Worm (Caenorhabditis elegans) whole organism, L1 larva: ENCODE results near the gene mes-2.

Experiments
- C04F5.9 ChIP-seq: sonication (generic microtip); optimal IDR thresholded peaks from 2 replicates; lab custom pipeline; 2016; ENCODE audit warnings: missing genetic modification characterization, missing compliant biosample characterization
- C16A3.4 ChIP-seq: fragments of 150-350 bp; optimal IDR thresholded peaks from 2 replicates; lab custom pipeline; 2014; ENCODE audit warnings: missing biosample characterization, missing genetic modification characterization
- C34B4.2 ChIP-seq: sonication (generic microtip); optimal IDR thresholded peaks from 2 replicates; lab custom pipeline; 2017; ENCODE audit warnings: mild to moderate bottlenecking, missing genetic modification characterization, missing compliant biosample characterization
- aha-1 ChIP-seq: fragments of 150-350 bp; optimal IDR thresholded peaks from 2 replicates; lab custom pipeline; 2014; ENCODE audit warnings: missing biosample characterization, missing genetic modification characterization
- alr-1 ChIP-seq: fragments of 200-800 bp; sonication (Bioruptor generic); optimal IDR thresholded peaks from 2 replicates; lab custom pipeline; 2018; ENCODE audit warnings: borderline replicate concordance, mild to moderate bottlenecking, missing genetic modification characterization, missing compliant biosample characterization
- blmp-1 ChIP-seq: fragments of 150-350 bp; optimal IDR thresholded peaks from 2 replicates; lab custom pipeline; 2014; ENCODE audit warnings: missing biosample characterization, missing genetic modification characterization
- ceh-63 ChIP-seq: fragments of 200-800 bp; sonication (Bioruptor generic); optimal IDR thresholded peaks from 2 replicates; lab custom pipeline; 2018; ENCODE audit warnings: mild to moderate bottlenecking, missing genetic modification characterization, missing compliant biosample characterization
- ceh-8 ChIP-seq: fragments of 200-800 bp; sonication (Bioruptor generic); optimal IDR thresholded peaks from 2 replicates; lab custom pipeline; 2018; ENCODE audit warnings: mild to moderate bottlenecking, missing genetic modification characterization, moderate library complexity, missing compliant biosample characterization
- ceh-90 ChIP-seq: sonication (generic microtip); optimal IDR thresholded peaks from 2 replicates; lab custom pipeline; 2016; ENCODE audit warnings: missing genetic modification characterization, missing compliant biosample characterization
- dpl-1 ChIP-seq, 3 experiments: fragments of 150-350 bp in 2 of 3; sonication (generic microtip) in 1 of 3; optimal IDR thresholded peaks; 2 replicates each; lab custom pipeline; 2014 to 2017; ENCODE audit warnings: missing biosample characterization in 3 of 3, missing genetic modification characterization in 3 of 3, missing genetic modification reagents in 3 of 3
- efl-1 ChIP-seq, 4 experiments: fragments of 150-350 bp; optimal IDR thresholded peaks in 3 of 4; peaks in 1 of 4; 1 replicate in 1 of 4; 2 replicates in 3 of 4; lab custom pipeline; 2014; ENCODE audit warnings: missing biosample characterization in 2 of 4, missing genetic modification characterization in 2 of 4, missing genetic modification reagents in 2 of 4
- egl-13 ChIP-seq: sonication (generic microtip); optimal IDR thresholded peaks from 2 replicates; lab custom pipeline; 2016; ENCODE audit warnings: missing genotype, missing genetic modification reagents, missing genetic modification characterization, missing compliant biosample characterization
- egl-27 ChIP-seq, 2 experiments: fragments of 150-350 bp in 1 of 2; sonication (generic microtip); optimal IDR thresholded peaks; 3 replicates each; lab custom pipeline; 2017 to 2018; ENCODE audit warnings: missing biosample characterization in 2 of 2, missing genetic modification characterization in 2 of 2, missing genetic modification reagents in 2 of 2
- elt-2 ChIP-seq: sonication (generic microtip); optimal IDR thresholded peaks from 2 replicates; lab custom pipeline; 2016; ENCODE audit warnings: missing genetic modification characterization, mild to moderate bottlenecking, inconsistent platforms, missing compliant biosample characterization, missing genetic modification reagents
- fkh-10 ChIP-seq: sonication (generic microtip); optimal IDR thresholded peaks from 2 replicates; lab custom pipeline; 2017; ENCODE audit warnings: missing biosample characterization, missing genetic modification reagents, missing genetic modification characterization
- fos-1 ChIP-seq: fragments of 150-350 bp; optimal IDR thresholded peaks from 2 replicates; lab custom pipeline; 2014; ENCODE audit warnings: missing biosample characterization, missing genetic modification characterization
- hlh-17 ChIP-seq: fragments of 200-800 bp; sonication (Bioruptor generic); optimal IDR thresholded peaks from 2 replicates; lab custom pipeline; 2018; ENCODE audit warnings: missing genetic modification characterization, mild to moderate bottlenecking, missing compliant biosample characterization, moderate library complexity, borderline replicate concordance
- hlh-4 ChIP-seq: sonication (generic microtip); optimal IDR thresholded peaks from 2 replicates; lab custom pipeline; 2016; ENCODE audit warnings: mild to moderate bottlenecking, missing genetic modification characterization, missing compliant biosample characterization
- hpl-2 ChIP-seq: fragments of 150-350 bp; optimal IDR thresholded peaks from 2 replicates; lab custom pipeline; 2014; ENCODE audit warnings: missing biosample characterization, missing genetic modification reagents, missing genetic modification characterization
- irx-1 ChIP-seq: sonication (generic microtip); optimal IDR thresholded peaks from 2 replicates; lab custom pipeline; 2016; ENCODE audit warnings: missing genetic modification characterization, missing compliant biosample characterization
- isw-1 ChIP-seq: fragments of 200-800 bp; sonication (Bioruptor generic); IDR thresholded peaks from 2 replicates; pipeline ENCODE4 v1.3.6; 2022; ENCODE audit warnings: missing genetic modification characterization, missing compliant biosample characterization
- lin-13 ChIP-seq: fragments of 150-350 bp; optimal IDR thresholded peaks from 2 replicates; lab custom pipeline; 2014; ENCODE audit warnings: missing biosample characterization, missing genetic modification reagents, missing genetic modification characterization
- lin-14 ChIP-seq: fragments of 200-800 bp; sonication (Bioruptor generic); optimal IDR thresholded peaks from 2 replicates; lab custom pipeline; 2018; ENCODE audit warnings: mild to moderate bottlenecking, missing genetic modification characterization, moderate library complexity, missing compliant biosample characterization
- lin-35 ChIP-seq, 2 experiments: fragments of 150-350 bp; optimal IDR thresholded peaks; 2 replicates each; lab custom pipeline; 2014; ENCODE audit warnings: missing biosample characterization in 2 of 2, missing genetic modification characterization in 2 of 2, missing genetic modification reagents in 2 of 2
- lin-39 ChIP-seq: fragments of 150-350 bp; optimal IDR thresholded peaks from 2 replicates; lab custom pipeline; 2014; ENCODE audit warnings: missing biosample characterization, missing genetic modification reagents, missing genetic modification characterization
- lsy-2 ChIP-seq, 2 experiments: fragments of 150-350 bp; optimal IDR thresholded peaks; 2 replicates each; lab custom pipeline; 2014; ENCODE audit warnings: missing biosample characterization in 2 of 2, missing genetic modification characterization in 2 of 2
- mdl-1 ChIP-seq, 2 experiments: fragments of 150-350 bp; optimal IDR thresholded peaks; 2 replicates each; lab custom pipeline; 2014 to 2017; ENCODE audit warnings: missing biosample characterization in 2 of 2, missing genetic modification characterization in 2 of 2, inconsistent platforms in 1 of 2
- mef-2 ChIP-seq: fragments of 150-350 bp; optimal IDR thresholded peaks from 2 replicates; lab custom pipeline; 2014; ENCODE audit warnings: missing biosample characterization, missing genetic modification characterization
- nhr-11 ChIP-seq: fragments of 150-350 bp; optimal IDR thresholded peaks from 2 replicates; lab custom pipeline; 2014; ENCODE audit warnings: missing biosample characterization, missing genetic modification characterization
- nhr-12 ChIP-seq: sonication (generic microtip); optimal IDR thresholded peaks from 2 replicates; lab custom pipeline; 2017; ENCODE audit warnings: missing biosample characterization, missing genetic modification characterization
- nhr-237 ChIP-seq: fragments of 150-350 bp; optimal IDR thresholded peaks from 2 replicates; lab custom pipeline; 2014; ENCODE audit warnings: missing biosample characterization, missing genetic modification characterization
- nhr-28 ChIP-seq: fragments of 150-350 bp; optimal IDR thresholded peaks from 2 replicates; lab custom pipeline; 2014; ENCODE audit warnings: missing biosample characterization, missing genetic modification characterization
- nhr-71 ChIP-seq: sonication (generic microtip); optimal IDR thresholded peaks from 2 replicates; lab custom pipeline; 2016; ENCODE audit warnings: mild to moderate bottlenecking, missing genetic modification characterization, moderate library complexity, missing compliant biosample characterization
- nhr-85 ChIP-seq: sonication (generic microtip); peaks from one replicate; lab custom pipeline; 2016; ENCODE audit warnings: missing genetic modification characterization, inconsistent platforms, missing compliant biosample characterization
- nhr-90 ChIP-seq: sonication (generic microtip); optimal IDR thresholded peaks from 2 replicates; lab custom pipeline; 2016; ENCODE audit warnings: mild to moderate bottlenecking, missing genetic modification characterization, missing compliant biosample characterization; ENCODE audit not compliant: poor library complexity
- pag-3 ChIP-seq: sonication (generic microtip); optimal IDR thresholded peaks from 2 replicates; lab custom pipeline; 2017; ENCODE audit warnings: missing genetic modification characterization, mild to moderate bottlenecking, missing compliant biosample characterization, antibody characterized with exemption, borderline replicate concordance; ENCODE audit not compliant: insufficient read depth
- pqm-1 ChIP-seq: sonication (generic microtip); optimal IDR thresholded peaks from 3 replicates; lab custom pipeline; 2017; ENCODE audit warnings: missing biosample characterization, missing genetic modification characterization
- rnt-1 ChIP-seq: sonication (generic microtip); optimal IDR thresholded peaks from 2 replicates; lab custom pipeline; 2016; ENCODE audit warnings: mild to moderate bottlenecking, missing genetic modification characterization, moderate library complexity, missing compliant biosample characterization
- snpc-4 ChIP-seq: fragments of 150-350 bp; optimal IDR thresholded peaks from 2 replicates; lab custom pipeline; 2014; ENCODE audit warnings: missing biosample characterization, missing genetic modification characterization
- sup-37 ChIP-seq: fragments of 200-800 bp; sonication (Bioruptor generic); optimal IDR thresholded peaks from 2 replicates; lab custom pipeline; 2018; ENCODE audit warnings: mild to moderate bottlenecking, missing genetic modification characterization, missing compliant biosample characterization
- swsn-7 ChIP-seq: sonication (generic microtip); optimal IDR thresholded peaks from 2 replicates; lab custom pipeline; 2016; ENCODE audit warnings: missing genetic modification characterization, missing compliant biosample characterization
- tbx-2 ChIP-seq: sonication (generic microtip); optimal IDR thresholded peaks from 2 replicates; lab custom pipeline; 2016; ENCODE audit warnings: missing genetic modification characterization, missing compliant biosample characterization
- tlp-1 ChIP-seq: fragments of 150-350 bp; optimal IDR thresholded peaks from 2 replicates; lab custom pipeline; 2014; ENCODE audit warnings: missing biosample characterization, missing genetic modification characterization
- unc-130 ChIP-seq: fragments of 150-350 bp; optimal IDR thresholded peaks from 2 replicates; lab custom pipeline; 2017; ENCODE audit warnings: missing biosample characterization, missing genetic modification characterization, inconsistent platforms
- unc-30 ChIP-seq: sonication (generic microtip); optimal IDR thresholded peaks from 2 replicates; lab custom pipeline; 2017; ENCODE audit warnings: missing biosample characterization, missing genetic modification characterization
- unc-62 ChIP-seq: fragments of 150-350 bp; optimal IDR thresholded peaks from 2 replicates; lab custom pipeline; 2014; ENCODE audit warnings: missing biosample characterization, missing genetic modification reagents, missing genetic modification characterization
- unc-86 ChIP-seq: sonication (generic microtip); optimal IDR thresholded peaks from 2 replicates; lab custom pipeline; 2016; ENCODE audit warnings: missing genetic modification characterization, missing compliant biosample characterization
- vab-15 ChIP-seq: sonication (generic microtip); optimal IDR thresholded peaks from 2 replicates; lab custom pipeline; 2017; ENCODE audit warnings: missing genotype, mild to moderate bottlenecking, missing genetic modification characterization, missing compliant biosample characterization
- xbp-1 ChIP-seq: sonication (generic microtip); optimal IDR thresholded peaks from 2 replicates; lab custom pipeline; 2016; ENCODE audit warnings: missing genetic modification characterization, missing compliant biosample characterization

The mes-2 gene

ce11 chrII:14361719-14362118 lies 22.1 kb upstream of the mes-2 start, which contains the start of gene tebp-1:
Gene tebp-1 (plus strand): TSS chrII:14362019.
- TF ChIP-seq efl-1 (optimal IDR thresholded peaks at IDR 0.05; lab: Kevin White, UChicago) = no peak
- peak in 1 of 2 experiments; percentile 2 for TF ChIP-seq efl-1 (GFP tag; optimal IDR thresholded peaks at IDR 0.05 in 1 of 2; lab: Kevin White, UChicago)
- TF ChIP-seq egl-27 (tag; optimal IDR thresholded peaks at IDR 0.05; lab: Kevin White, UChicago) = no peak

- TF ChIP-seq ceh-63 (GFP tag; lab: Kevin White, UChicago) (no peak), irx-1 (tag; lab: Kevin White, UChicago) (no peak), lin-13 (GFP tag; lab: Kevin White, UChicago) (peak; percentile 49), swsn-7 (tag; lab: Kevin White, UChicago) (peak; percentile 45), tlp-1 (tag; lab: Kevin White, UChicago) (no peak), blmp-1 (tag; lab: Kevin White, UChicago) (no peak), C04F5.9 (no peak), lsy-2 (tag; optimal IDR thresholded peaks at IDR 0.05; lab: Kevin White, UChicago) (peak; percentile 61 to 86), dpl-1 (GFP tag; optimal IDR thresholded peaks at IDR 0.05; lab: Kevin White, UChicago) (peak; percentile 60 to 83 (median 72)), nhr-12 (no peak), sup-37 (GFP tag; lab: Kevin White, UChicago) (no peak), pag-3 (tag; lab: Kevin White, UChicago) (no peak), mdl-1 (tag; optimal IDR thresholded peaks at IDR 0.05; lab: Kevin White, UChicago) (no peak), fkh-10 (GFP tag; lab: Kevin White, UChicago) (peak; percentile 5), nhr-90 (tag; lab: Kevin White, UChicago) (no peak), unc-86 (tag; lab: Kevin White, UChicago) (peak; percentile 33), nhr-11 (tag; lab: Kevin White, UChicago) (no peak), nhr-71 (peak; percentile 73), nhr-237 (tag; lab: Kevin White, UChicago) (no peak), xbp-1 (tag; lab: Kevin White, UChicago) (peak; percentile 9), rnt-1 (tag; lab: Kevin White, UChicago) (peak; percentile 32), hlh-4 (no peak), nhr-85 (tag; lab: Kevin White, UChicago) (peak; percentile 19), C34B4.2 (tag; lab: Kevin White, UChicago) (no peak), C16A3.4 (tag; lab: Kevin White, UChicago) (peak; percentile 51), ceh-90 (tag; lab: Kevin White, UChicago) (no peak), unc-30 (tag; lab: Kevin White, UChicago) (no peak), hpl-2 (GFP tag; lab: Kevin White, UChicago) (no peak), unc-62 (no peak), efl-1 (optimal IDR thresholded peaks at IDR 0.05; lab: Kevin White, UChicago) (peak; percentile 73 to 77), efl-1 (GFP tag; optimal IDR thresholded peaks at IDR 0.05 in 1 of 2; lab: Kevin White, UChicago) (peak; percentile 74 to 96), egl-13 (tag; lab: Kevin White, UChicago) (no peak), ceh-8 (GFP tag; lab: Kevin White, UChicago) (no peak), mef-2 (tag; lab: Kevin White, UChicago) (no peak), alr-1 (tag; lab: Kevin White, UChicago) (no peak), isw-1 (GFP tag; lab: Robert Waterston, UW) (peak; percentile 9; the same call in 1 of the 2 replicates), lin-39 (no peak), unc-130 (no peak), pqm-1 (no peak), nhr-28 (tag; lab: Kevin White, UChicago) (no peak), tbx-2 (tag; lab: Kevin White, UChicago) (peak; percentile 4), aha-1 (tag; lab: Kevin White, UChicago) (no peak), elt-2 (tag; lab: Kevin White, UChicago) (no peak), lin-35 (GFP tag; optimal IDR thresholded peaks at IDR 0.05; lab: Kevin White, UChicago) (peak; percentile 75 to 82), lin-14 (GFP tag; lab: Kevin White, UChicago) (peak; percentile 75), vab-15 (no peak), hlh-17 (no peak), fos-1 (no peak), snpc-4 (tag; lab: Kevin White, UChicago) (peak; percentile 34)
Observed at ce11 chrII:14365182-14365751, 18.5 kb upstream of the mes-2 start, which contains the start of gene imb-2. Gene imb-2 (plus strand): TSS chrII:14365701.
